Fruit fly (Drosophila melanogaster) whole organism, embryonic: ENCODE measurements around the gene Ank2.
A peak's percentile ranks its signal among the peaks of the same experiment; 100 is the strongest.

Experiments used
- Ada2b ChIP-seq: fragments of 200-800 bp; sonication (Bioruptor generic); IDR thresholded peaks from 2 replicates; pipeline ENCODE4 v1.3.6; 2022; ENCODE audit warnings: missing biosample characterization, missing genetic modification characterization
- Bteb2 ChIP-seq: fragments of 200-800 bp; sonication (Bioruptor generic); optimal IDR thresholded peaks from 2 replicates; lab custom pipeline; 2016; ENCODE audit warnings: missing biosample characterization, missing genetic modification characterization
- CG10209 ChIP-seq: fragments of 200-800 bp; sonication (Bioruptor generic); optimal IDR thresholded peaks from 3 replicates; lab custom pipeline; 2017; ENCODE audit warnings: missing biosample characterization, mild to moderate bottlenecking, missing genetic modification characterization, missing genetic modification reagents
- CG10366 ChIP-seq: fragments of 200-800 bp; sonication (Bioruptor generic); IDR thresholded peaks from 2 replicates; pipeline ENCODE4 v1.3.6; 2022; ENCODE audit warnings: missing biosample characterization, missing genetic modification characterization
- CG11085 ChIP-seq: fragments of 200-800 bp; sonication (Bioruptor generic); IDR thresholded peaks from 2 replicates; pipeline ENCODE4 v1.3.6; 2022; ENCODE audit warnings: missing biosample characterization, missing genetic modification characterization
- CG11695 ChIP-seq: fragments of 200-800 bp; sonication (Bioruptor generic); IDR thresholded peaks from 3 replicates; pipeline ENCODE4 v1.3.6; 2022; ENCODE audit warnings: missing biosample characterization, missing genetic modification characterization
- CG12155 ChIP-seq: fragments of 200-800 bp; sonication (Bioruptor generic); optimal IDR thresholded peaks from 3 replicates; lab custom pipeline; 2016; ENCODE audit warnings: missing biosample characterization, missing genetic modification characterization
- CG14014 ChIP-seq: fragments of 200-800 bp; sonication (Bioruptor generic); IDR thresholded peaks from 2 replicates; pipeline ENCODE4 v1.3.6; 2022; ENCODE audit warnings: missing biosample characterization, missing genetic modification characterization
- CG15269 ChIP-seq: fragments of 200-800 bp; sonication (Bioruptor generic); optimal IDR thresholded peaks from 2 replicates; lab custom pipeline; 2018; ENCODE audit warnings: missing biosample characterization, mild to moderate bottlenecking, missing genetic modification characterization, moderate library complexity
- CG18599 ChIP-seq: fragments of 200-800 bp; sonication (Bioruptor generic); optimal IDR thresholded peaks from 3 replicates; lab custom pipeline; 2017; ENCODE audit warnings: missing biosample characterization, missing genetic modification characterization, mild to moderate bottlenecking, moderate library complexity, missing genetic modification reagents
- CG30403 ChIP-seq: fragments of 200-800 bp; sonication (Bioruptor generic); optimal IDR thresholded peaks from 3 replicates; lab custom pipeline; 2016; ENCODE audit warnings: missing biosample characterization, missing genetic modification characterization
- CG3281 ChIP-seq: fragments of 200-800 bp; sonication (Bioruptor generic); optimal IDR thresholded peaks from 3 replicates; lab custom pipeline; 2017; ENCODE audit warnings: missing biosample characterization, mild to moderate bottlenecking, missing genetic modification characterization
- CG33557 ChIP-seq: fragments of 200-800 bp; sonication (Bioruptor generic); optimal IDR thresholded peaks from 2 replicates; lab custom pipeline; 2019; ENCODE audit warnings: missing biosample characterization, mild to moderate bottlenecking, missing genetic modification characterization, moderate library complexity
- CG34224 ChIP-seq: fragments of 200-800 bp; sonication (Bioruptor generic); IDR thresholded peaks from 3 replicates; pipeline ENCODE4 v1.3.6; 2022; ENCODE audit warnings: missing biosample characterization, missing genetic modification characterization; ENCODE audit not compliant: partially characterized antibody
- CG34376 ChIP-seq: fragments of 200-800 bp; sonication (Bioruptor generic); optimal IDR thresholded peaks from 2 replicates; lab custom pipeline; 2018; ENCODE audit warnings: missing biosample characterization, mild to moderate bottlenecking, missing genetic modification characterization
- CG4617 ChIP-seq: fragments of 200-800 bp; sonication (Bioruptor generic); optimal IDR thresholded peaks from 3 replicates; lab custom pipeline; 2016; ENCODE audit warnings: missing biosample characterization, missing genetic modification characterization, borderline replicate concordance
- CG4730 ChIP-seq: fragments of 200-800 bp; sonication (Bioruptor generic); IDR thresholded peaks from 2 replicates; pipeline ENCODE4 v1.3.6; 2022; ENCODE audit warnings: missing biosample characterization, missing genetic modification characterization
- CG4854 ChIP-seq: fragments of 200-800 bp; sonication (Bioruptor generic); optimal IDR thresholded peaks from 2 replicates; lab custom pipeline; 2016; ENCODE audit warnings: missing biosample characterization, missing genetic modification characterization, inconsistent platforms
- CG8290 ChIP-seq, 3 experiments: fragments of 200-800 bp; sonication (Bioruptor generic); optimal IDR thresholded peaks; 2 replicates each; lab custom pipeline; 2016 to 2019; ENCODE audit warnings: missing biosample characterization in 3 of 3, missing genetic modification characterization in 3 of 3, mild to moderate bottlenecking in 2 of 3, moderate library complexity in 1 of 3
- Dbx ChIP-seq: fragments of 200-800 bp; sonication (Bioruptor generic); IDR thresholded peaks from 3 replicates; pipeline ENCODE4 v1.3.6; 2022; ENCODE audit warnings: missing biosample characterization, missing genetic modification characterization
- Doc2 ChIP-seq: fragments of 200-800 bp; sonication (Bioruptor generic); IDR thresholded peaks from 2 replicates; pipeline ENCODE4 v1.3.6; 2022; ENCODE audit warnings: missing biosample characterization, missing genetic modification characterization
- Ets65A ChIP-seq: fragments of 200-800 bp; sonication (Bioruptor generic); peaks from one replicate; lab custom pipeline; 2016; ENCODE audit warnings: missing biosample characterization, missing genetic modification characterization
- HLH54F ChIP-seq: fragments of 200-800 bp; sonication (Bioruptor generic); optimal IDR thresholded peaks from 3 replicates; lab custom pipeline; 2016; ENCODE audit warnings: missing biosample characterization, missing genetic modification characterization
- Hmr ChIP-seq: fragments of 200-800 bp; sonication (Bioruptor generic); optimal IDR thresholded peaks from 3 replicates; lab custom pipeline; 2017; ENCODE audit warnings: mild to moderate bottlenecking, missing biosample characterization, missing genetic modification reagents, missing genetic modification characterization
- MBD-R2 ChIP-seq: fragments of 200-800 bp; sonication (Bioruptor generic); IDR thresholded peaks from 2 replicates; pipeline ENCODE4 v1.3.6; 2022; ENCODE audit warnings: missing biosample characterization, missing genetic modification characterization
- Med ChIP-seq: fragments of 200-800 bp; sonication (Bioruptor generic); peaks from one replicate; lab custom pipeline; 2016; ENCODE audit warnings: missing biosample characterization, missing genetic modification characterization, mild to moderate bottlenecking, inconsistent platforms, moderate library complexity
- Myb ChIP-seq: fragments of 200-800 bp; sonication (Bioruptor generic); optimal IDR thresholded peaks from 2 replicates; lab custom pipeline; 2016; ENCODE audit warnings: missing biosample characterization, missing genetic modification characterization
- NFAT ChIP-seq: fragments of 200-800 bp; sonication (Bioruptor generic); IDR thresholded peaks from 2 replicates; pipeline ENCODE4 v1.3.6; 2022; ENCODE audit warnings: missing biosample characterization, missing genetic modification characterization
- Opbp ChIP-seq: fragments of 200-800 bp; sonication (Bioruptor generic); IDR thresholded peaks from 3 replicates; pipeline ENCODE4 v1.3.6; 2022; ENCODE audit warnings: missing biosample characterization, missing genetic modification characterization; ENCODE audit not compliant: partially characterized antibody
- Ptx1 ChIP-seq: fragments of 200-800 bp; sonication (Bioruptor generic); IDR thresholded peaks from 2 replicates; pipeline ENCODE4 v1.3.6; 2022; ENCODE audit warnings: missing biosample characterization, missing genetic modification characterization
- Ravus ChIP-seq: fragments of 200-800 bp; sonication (Bioruptor generic); IDR thresholded peaks from 2 replicates; pipeline ENCODE4 v1.3.6; 2022; ENCODE audit warnings: missing biosample characterization, missing genetic modification characterization
- Usf ChIP-seq: fragments of 200-800 bp; sonication (Bioruptor generic); optimal IDR thresholded peaks from 2 replicates; lab custom pipeline; 2017; ENCODE audit warnings: missing genotype, missing biosample characterization, missing genetic modification characterization
- caup ChIP-seq: fragments of 200-800 bp; sonication (Bioruptor generic); optimal IDR thresholded peaks from 3 replicates; lab custom pipeline; 2017; ENCODE audit warnings: missing biosample characterization, mild to moderate bottlenecking, missing genetic modification characterization, moderate library complexity; ENCODE audit not compliant: severe bottlenecking
- chm ChIP-seq: fragments of 200-800 bp; sonication (Bioruptor generic); IDR thresholded peaks from 2 replicates; pipeline ENCODE4 v1.3.6; 2022; ENCODE audit warnings: missing biosample characterization, missing genetic modification characterization
- gem ChIP-seq: fragments of 200-800 bp; sonication (Bioruptor generic); optimal IDR thresholded peaks from 2 replicates; lab custom pipeline; 2019; ENCODE audit warnings: missing biosample characterization, mild to moderate bottlenecking, missing genetic modification characterization, moderate library complexity
- ind ChIP-seq: fragments of 200-800 bp; sonication (Bioruptor generic); optimal IDR thresholded peaks from 3 replicates; lab custom pipeline; 2016; ENCODE audit warnings: missing biosample characterization, missing genetic modification characterization
- lmd ChIP-seq: fragments of 200-800 bp; sonication (Bioruptor generic); IDR thresholded peaks from 2 replicates; pipeline ENCODE4 v1.3.6; 2022; ENCODE audit warnings: missing biosample characterization, missing genetic modification characterization
- luna ChIP-seq: fragments of 200-800 bp; sonication (Bioruptor generic); optimal IDR thresholded peaks from 2 replicates; lab custom pipeline; 2016; ENCODE audit warnings: missing biosample characterization, missing genetic modification characterization
- run ChIP-seq: fragments of 200-800 bp; sonication (Bioruptor generic); optimal IDR thresholded peaks from 3 replicates; lab custom pipeline; 2018; ENCODE audit warnings: missing biosample characterization, mild to moderate bottlenecking, missing genetic modification characterization
- schlank ChIP-seq: fragments of 200-800 bp; sonication (Bioruptor generic); optimal IDR thresholded peaks from 2 replicates; lab custom pipeline; 2018; ENCODE audit warnings: missing biosample characterization, mild to moderate bottlenecking, missing genetic modification characterization
- sd ChIP-seq: fragments of 200-800 bp; sonication (Bioruptor generic); optimal IDR thresholded peaks from 3 replicates; lab custom pipeline; 2018; ENCODE audit warnings: missing biosample characterization, mild to moderate bottlenecking, missing genetic modification characterization, moderate library complexity
- slbo ChIP-seq: fragments of 200-800 bp; sonication (Bioruptor generic); IDR thresholded peaks from 2 replicates; pipeline ENCODE4 v1.3.6; 2022; ENCODE audit warnings: missing biosample characterization, missing genetic modification characterization
- sqz ChIP-seq: fragments of 200-800 bp; sonication (Bioruptor generic); optimal IDR thresholded peaks from 3 replicates; lab custom pipeline; 2018; ENCODE audit warnings: missing biosample characterization, mild to moderate bottlenecking, missing genetic modification characterization
- stwl ChIP-seq: fragments of 200-800 bp; sonication (Bioruptor generic); optimal IDR thresholded peaks from 3 replicates; lab custom pipeline; 2018; ENCODE audit warnings: missing biosample characterization, mild to moderate bottlenecking, missing genetic modification characterization, moderate library complexity
- sug ChIP-seq: fragments of 200-800 bp; optimal IDR thresholded peaks from 2 replicates; lab custom pipeline; 2019; ENCODE audit warnings: missing biosample characterization, mild to moderate bottlenecking, missing genetic modification characterization, moderate library complexity
- vfl ChIP-seq: fragments of 200-800 bp; sonication (Bioruptor generic); optimal IDR thresholded peaks from 2 replicates; lab custom pipeline; 2016; ENCODE audit warnings: missing biosample characterization, missing genetic modification characterization
- zen ChIP-seq: fragments of 200-800 bp; sonication (Bioruptor generic); optimal IDR thresholded peaks from 3 replicates; lab custom pipeline; 2018; ENCODE audit warnings: missing biosample characterization, mild to moderate bottlenecking, missing genetic modification characterization, moderate library complexity
- zfh2 ChIP-seq: fragments of 200-800 bp; sonication (Bioruptor generic); optimal IDR thresholded peaks from 2 replicates; lab custom pipeline; 2016; ENCODE audit warnings: missing biosample characterization, missing genetic modification characterization

The Ank2 gene

DNA sequence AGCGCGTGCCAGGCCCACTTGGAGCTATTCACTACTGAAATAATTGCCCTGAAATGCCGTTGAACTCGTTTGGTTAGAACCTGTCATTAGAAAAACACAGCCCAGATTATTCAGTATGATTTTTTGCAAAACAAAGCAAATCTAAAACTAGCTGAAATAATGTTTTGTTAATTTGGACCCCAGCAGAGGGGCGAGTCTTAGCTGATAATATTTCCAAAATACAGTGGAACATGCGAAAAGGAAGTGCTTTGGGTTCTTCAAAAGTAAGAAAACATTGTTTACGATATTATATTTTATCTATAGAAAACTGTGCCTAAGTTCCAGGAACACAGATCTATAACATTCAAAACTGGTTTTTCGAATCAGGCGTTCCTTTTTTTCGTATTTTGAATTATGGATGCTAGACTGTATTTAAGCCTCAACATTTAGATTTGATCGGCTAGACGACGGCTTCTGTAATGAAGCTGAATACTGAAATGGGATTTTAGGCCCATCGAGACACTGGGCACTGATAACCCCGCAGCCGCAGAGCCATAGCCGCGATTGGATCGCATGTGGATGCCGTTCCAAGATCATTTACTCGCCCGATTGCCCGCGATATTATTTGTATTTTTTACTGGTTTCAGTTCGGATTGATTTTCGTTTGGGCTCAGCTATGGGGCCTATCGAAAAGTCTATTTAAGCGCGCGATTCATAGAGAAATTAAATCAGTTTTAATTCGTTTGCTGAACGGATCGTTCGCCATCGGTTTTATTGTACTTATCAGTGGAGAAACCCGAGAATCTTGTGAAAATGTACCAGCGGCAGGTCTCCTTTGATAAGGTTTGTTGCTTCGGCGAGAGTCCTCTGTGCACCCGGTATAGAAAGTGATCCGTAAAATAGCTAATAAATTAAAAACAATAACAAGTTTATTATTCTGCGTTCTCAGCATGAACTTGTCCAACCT lies 41.9 kb upstream of the Ank2 start, which contains the start of gene Hn:
Gene Hn, plus strand, starts transcription at position 619 of the 946 bp plus-strand sequence.
- TF ChIP-seq Dbx: 0 out of 3 replicates have a peak, but pooled peaks have one; percentile 32
- no peak for TF ChIP-seq Ptx1 (GFP tag; lab: Robert Waterston, UW)
- TF ChIP-seq CG10209 (GFP tag; lab: Kevin White, UChicago): no peak
- peak; percentile 21 for TF ChIP-seq Ets65A (GFP tag; lab: Kevin White, UChicago)
- no peak for TF ChIP-seq CG33557 (GFP tag; lab: Kevin White, UChicago)
- TF ChIP-seq Doc2 (GFP tag; lab: Robert Waterston, UW): no peak
- TF ChIP-seq Myb: peak; percentile 18
- no peak for TF ChIP-seq Usf (GFP tag; lab: Kevin White, UChicago)
- peak; percentile 20; the same call in 1 of the 2 replicates for TF ChIP-seq CG10366 (GFP tag; lab: Robert Waterston, UW)
- TF ChIP-seq CG4730: no peak
- TF ChIP-seq gem: no peak
- TF ChIP-seq CG12155 (GFP tag; lab: Kevin White, UChicago): peak; percentile 12
- no peak for TF ChIP-seq sd (tag; lab: Kevin White, UChicago)
- peak; percentile 2 for TF ChIP-seq Bteb2 (GFP tag; lab: Kevin White, UChicago)
- no peak for TF ChIP-seq stwl (tag; lab: Kevin White, UChicago)
- TF ChIP-seq CG8290 (GFP tag; optimal IDR thresholded peaks at IDR 0.05; lab: Kevin White, UChicago): no peak
- no peak for TF ChIP-seq CG8290 (tag; optimal IDR thresholded peaks at IDR 0.05; lab: Kevin White, UChicago)
- peak; percentile 1 for TF ChIP-seq vfl (GFP tag; lab: Kevin White, UChicago)
- peak; percentile 8 for TF ChIP-seq CG30403
- peak; percentile 96 for TF ChIP-seq sug (tag; lab: Kevin White, UChicago)
- 0 out of 2 replicates have a peak, but pooled peaks have one; percentile 29 for TF ChIP-seq CG11085 (GFP tag; lab: Robert Waterston, UW)
- peak; percentile 69 for TF ChIP-seq slbo (GFP tag; lab: Robert Waterston, UW)
- TF ChIP-seq sqz (GFP tag; lab: Kevin White, UChicago): no peak
- peak; percentile 19 for TF ChIP-seq HLH54F (GFP tag; lab: Kevin White, UChicago)
- TF ChIP-seq Hmr: peak; percentile 26
- no peak for TF ChIP-seq CG4854 (GFP tag; lab: Kevin White, UChicago)
- peak; percentile 86 for TF ChIP-seq CG34376 (GFP tag; lab: Kevin White, UChicago)
- TF ChIP-seq caup (GFP tag; lab: Kevin White, UChicago): peak; percentile 4
- peak; percentile 12 for TF ChIP-seq luna (GFP tag; lab: Kevin White, UChicago)
- TF ChIP-seq CG34224 (GFP tag; lab: Robert Waterston, UW): peak; percentile 20; the same call in 1 of the 3 replicates
- TF ChIP-seq CG3281 (GFP tag; lab: Kevin White, UChicago): no peak
- peak; percentile 83 for TF ChIP-seq Med (GFP tag; lab: Kevin White, UChicago)
- 0 out of 2 replicates have a peak, but pooled peaks have one; percentile 45 for TF ChIP-seq NFAT (GFP tag; lab: Robert Waterston, UW)
- no peak for TF ChIP-seq ind (GFP tag; lab: Kevin White, UChicago)
- no peak for TF ChIP-seq zen (tag; lab: Kevin White, UChicago)
- TF ChIP-seq CG14014 (GFP tag; lab: Robert Waterston, UW): peak; percentile 22; the same call in 1 of the 2 replicates
- 0 out of 2 replicates have a peak, but pooled peaks have one; percentile 8 for TF ChIP-seq Ada2b (GFP tag; lab: Robert Waterston, UW)
- TF ChIP-seq run: no peak
- no peak for TF ChIP-seq chm (GFP tag; lab: Robert Waterston, UW)
- no peak for TF ChIP-seq Opbp (GFP tag; lab: Robert Waterston, UW)
- TF ChIP-seq MBD-R2 (GFP tag; lab: Robert Waterston, UW): 0 out of 2 replicates have a peak, but pooled peaks have one; percentile 17
- peak; percentile 4 for TF ChIP-seq zfh2 (GFP tag; lab: Kevin White, UChicago)
- TF ChIP-seq schlank (tag; lab: Kevin White, UChicago): no peak
- peak; percentile 14 for TF ChIP-seq CG18599 (GFP tag; lab: Kevin White, UChicago)
- no peak for TF ChIP-seq CG11695
- TF ChIP-seq CG4617 (GFP tag; lab: Kevin White, UChicago): no peak
- no peak for TF ChIP-seq Ravus (GFP tag; lab: Robert Waterston, UW)
- TF ChIP-seq CG15269 (tag; lab: Kevin White, UChicago): no peak
- peak; percentile 39; the same call in 1 of the 2 replicates for TF ChIP-seq lmd (GFP tag; lab: Robert Waterston, UW)
